Worm (Caenorhabditis elegans) whole organism, L4/young adult: ENCODE measurements around the gene ZK686.1.

ENCODE experiments used
- W03F9.2 ChIP-seq: fragments of 150-350 bp; optimal IDR thresholded peaks from 2 replicates; lab custom pipeline; 2014; ENCODE audit warnings: missing biosample characterization, missing genetic modification characterization
- him-1 ChIP-seq: sonication (generic microtip); optimal IDR thresholded peaks from 2 replicates; lab custom pipeline; 2016; ENCODE audit warnings: missing genotype, missing genetic modification reagents, missing genetic modification characterization, missing compliant biosample characterization

DNA sequence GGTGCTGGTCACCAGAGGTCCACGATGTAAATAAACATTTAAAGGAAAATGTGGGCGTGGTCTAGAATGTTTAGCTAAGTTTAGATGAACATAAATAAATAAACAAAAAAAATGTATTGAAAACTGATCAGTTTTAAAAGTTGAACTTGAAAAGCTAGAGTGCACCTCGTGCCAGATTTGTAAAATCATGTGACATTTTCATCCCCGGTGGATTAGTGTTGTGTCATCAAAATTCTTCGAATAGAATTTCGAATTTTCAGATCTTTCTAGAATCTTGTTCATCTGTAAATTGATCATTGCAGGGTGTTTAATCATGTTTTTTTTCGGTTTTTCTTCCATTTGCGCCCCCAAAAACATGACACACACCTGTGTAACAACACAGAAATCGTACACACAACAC lies 46.4 kb upstream of the ZK686.1 start:
- TF ChIP-seq him-1 (tag; lab: Kevin White, UChicago): no peak
- no peak for TF ChIP-seq W03F9.2 (tag; lab: Kevin White, UChicago)
